Worm (Caenorhabditis elegans) whole organism, L1 larva: ENCODE results near the gene nape-1.

Experiments used
- lin-14 ChIP-seq: fragments of 200-800 bp; sonication (Bioruptor generic); optimal IDR thresholded peaks from 2 replicates; lab custom pipeline; 2018; ENCODE audit warnings: mild to moderate bottlenecking, missing genetic modification characterization, moderate library complexity, missing compliant biosample characterization
- zip-4 ChIP-seq: fragments of 200-800 bp; sonication (Bioruptor generic); optimal IDR thresholded peaks from 2 replicates; lab custom pipeline; 2018; ENCODE audit warnings: mild to moderate bottlenecking, missing genetic modification characterization, moderate library complexity, missing compliant biosample characterization

- TF ChIP-seq zip-4 (GFP tag; lab: Kevin White, UChicago) (no peak), lin-14 (GFP tag; lab: Kevin White, UChicago) (no peak)
Observed at ce11 chrIV:3765457-3765856, 24.8 kb upstream of the nape-1 start.
